Fruit fly (Drosophila melanogaster): ENCODE data around the gene PIP4K.

dm6 chr4:1234749-1235148 lies 38.1 kb upstream of the PIP4K start:
- TF ChIP-seq CG12768 (GFP tag; optimal IDR thresholded peaks at IDR 0.05) (no peak), CG7045 (GFP tag; optimal IDR thresholded peaks at IDR 0.05) (no peak), ovo (GFP tag; optimal IDR thresholded peaks at IDR 0.05) (no peak), Hr96 (GFP tag; optimal IDR thresholded peaks at IDR 0.05) (no peak), CG14711 (tag; optimal IDR thresholded peaks at IDR 0.05) (no peak), toe (GFP tag; optimal IDR thresholded peaks at IDR 0.05) (no peak), CG7101 (tag; optimal IDR thresholded peaks at IDR 0.05) (no peak), tj (GFP tag; optimal IDR thresholded peaks at IDR 0.05) (no peak), kay (GFP tag; ENCODE audit: borderline replicate concordance) (no peak), CG1620 (GFP tag; optimal IDR thresholded peaks at IDR 0.05) (no peak), bab1 (GFP tag; optimal IDR thresholded peaks at IDR 0.05) (no peak), CG5204 (GFP tag; optimal IDR thresholded peaks at IDR 0.05) (no peak)
